Worm (Caenorhabditis elegans) whole organism, late embryonic: ENCODE measurements around the gene nduv-3.

Source experiments
- C08G9.2 ChIP-seq: sonication (generic microtip); optimal IDR thresholded peaks from 2 replicates; lab custom pipeline; 2016; ENCODE audit warnings: mild to moderate bottlenecking, missing genetic modification characterization, moderate library complexity, missing compliant biosample characterization
- K02D7.2 ChIP-seq: sonication (generic microtip); optimal IDR thresholded peaks from 2 replicates; lab custom pipeline; 2017; ENCODE audit warnings: mild to moderate bottlenecking, missing genetic modification characterization, missing compliant biosample characterization
- ama-1 ChIP-seq: fragments of 150-350 bp; optimal IDR thresholded peaks from 2 replicates; lab custom pipeline; 2014
- che-1 ChIP-seq: sonication (generic microtip); optimal IDR thresholded peaks from 2 replicates; lab custom pipeline; 2016; ENCODE audit warnings: mild to moderate bottlenecking, missing genetic modification characterization, missing compliant biosample characterization
- ets-4 ChIP-seq: sonication (generic microtip); optimal IDR thresholded peaks from 2 replicates; lab custom pipeline; 2016; ENCODE audit warnings: missing genetic modification characterization, missing compliant biosample characterization
- gmeb-2 ChIP-seq: sonication (generic microtip); optimal IDR thresholded peaks from 2 replicates; lab custom pipeline; 2016; ENCODE audit warnings: missing genetic modification characterization, inconsistent platforms, missing compliant biosample characterization
- nfya-1 ChIP-seq: sonication (generic microtip); optimal IDR thresholded peaks from 2 replicates; lab custom pipeline; 2017; ENCODE audit warnings: missing genetic modification characterization, mild to moderate bottlenecking, missing compliant biosample characterization, antibody characterized with exemption, moderate library complexity
- pha-2 ChIP-seq: sonication (generic microtip); optimal IDR thresholded peaks from 2 replicates; lab custom pipeline; 2017; ENCODE audit warnings: mild to moderate bottlenecking, missing genetic modification characterization, missing compliant biosample characterization
- pha-4 ChIP-seq: fragments of 150-350 bp; optimal IDR thresholded peaks from 2 replicates; lab custom pipeline; 2018; ENCODE audit warnings: missing biosample characterization, missing genetic modification reagents, missing genetic modification characterization
- tbx-2 ChIP-seq: sonication (generic microtip); optimal IDR thresholded peaks from 2 replicates; lab custom pipeline; 2016; ENCODE audit warnings: missing genetic modification characterization, missing compliant biosample characterization
- ttx-3 ChIP-seq: sonication (generic microtip); optimal IDR thresholded peaks from 2 replicates; lab custom pipeline; 2016; ENCODE audit warnings: missing genetic modification reagents, missing genetic modification characterization, missing compliant biosample characterization
- unc-86 ChIP-seq: sonication (generic microtip); optimal IDR thresholded peaks from 2 replicates; lab custom pipeline; 2016; ENCODE audit warnings: missing genetic modification characterization, missing compliant biosample characterization
- ztf-16 ChIP-seq: sonication (generic microtip); optimal IDR thresholded peaks from 2 replicates; lab custom pipeline; 2017; ENCODE audit warnings: missing genetic modification characterization, missing compliant biosample characterization

ce11 chrIV:2597417-2597816 is 43.7 kb upstream of the nduv-3 start, which contains the start of gene Y69A2AR.47:
- no peak for TF ChIP-seq nfya-1 (tag; lab: Kevin White, UChicago)
- no peak for TF ChIP-seq ztf-16 (tag; lab: Kevin White, UChicago)
- no peak for TF ChIP-seq ets-4 (tag; lab: Kevin White, UChicago)
- no peak for TF ChIP-seq tbx-2
- TF ChIP-seq ama-1 (lab: Kevin White, UChicago), result no peak
- no peak for TF ChIP-seq K02D7.2 (tag; lab: Kevin White, UChicago)
- no peak for TF ChIP-seq gmeb-2 (tag; lab: Kevin White, UChicago)
- no peak for TF ChIP-seq unc-86 (tag; lab: Kevin White, UChicago)
- TF ChIP-seq ttx-3 (tag; lab: Kevin White, UChicago), result no peak
- no peak for TF ChIP-seq pha-4 (tag; lab: Kevin White, UChicago)
- TF ChIP-seq che-1, result no peak
- no peak for TF ChIP-seq C08G9.2 (tag; lab: Kevin White, UChicago)
- no peak for TF ChIP-seq pha-2 (tag; lab: Kevin White, UChicago)
